Worm (Caenorhabditis elegans): ENCODE measurements around the gene C01G10.17.

- no peak for TF ChIP-seq W03F9.2 (tag; optimal IDR thresholded peaks at IDR 0.05)
- no peak for TF ChIP-seq him-1 (tag; optimal IDR thresholded peaks at IDR 0.05)
Observed at ce11 chrV:15052368-15052767, 38.2 kb upstream of the C01G10.17 start, which contains the start of the genes fbxa-82 and C25D7.5.

Data from whole organism, L4/young adult.